Fruit fly (Drosophila melanogaster) whole organism, adult: ENCODE results near the gene sunz.

ENCODE experiments used
- CG11617 ChIP-seq: fragments of 200-800 bp; sonication (Bioruptor generic); optimal IDR thresholded peaks from 2 replicates; lab custom pipeline; 2017; ENCODE audit warnings: mild to moderate bottlenecking, missing biosample characterization, missing genetic modification reagents, missing genetic modification characterization
- CG12768 ChIP-seq: fragments of 200-800 bp; sonication (Bioruptor generic); optimal IDR thresholded peaks from 2 replicates; lab custom pipeline; 2017; ENCODE audit warnings: missing biosample characterization, missing genetic modification characterization, mild to moderate bottlenecking, moderate library complexity, missing genetic modification reagents
- CG14711 ChIP-seq: fragments of 200-800 bp; sonication (Bioruptor generic); optimal IDR thresholded peaks from 2 replicates; lab custom pipeline; 2018; ENCODE audit warnings: missing biosample characterization, mild to moderate bottlenecking, missing genetic modification characterization, moderate library complexity
- CG1620 ChIP-seq: fragments of 200-800 bp; sonication (Bioruptor generic); optimal IDR thresholded peaks from 2 replicates; lab custom pipeline; 2016; ENCODE audit warnings: missing biosample characterization, missing genetic modification characterization
- CG33017 ChIP-seq: fragments of 200-800 bp; sonication (Bioruptor generic); optimal IDR thresholded peaks from 2 replicates; lab custom pipeline; 2018; ENCODE audit warnings: missing biosample characterization, mild to moderate bottlenecking, missing genetic modification characterization, moderate library complexity
- CG5204 ChIP-seq: fragments of 200-800 bp; sonication (Bioruptor generic); optimal IDR thresholded peaks from 2 replicates; lab custom pipeline; 2016; ENCODE audit warnings: missing biosample characterization, missing genetic modification characterization
- CG7045 ChIP-seq: fragments of 200-800 bp; sonication (Bioruptor generic); optimal IDR thresholded peaks from 2 replicates; lab custom pipeline; 2017; ENCODE audit warnings: missing biosample characterization, mild to moderate bottlenecking, missing genetic modification characterization
- CG7101 ChIP-seq: fragments of 200-800 bp; sonication (Bioruptor generic); optimal IDR thresholded peaks from 2 replicates; lab custom pipeline; 2018; ENCODE audit warnings: missing biosample characterization, mild to moderate bottlenecking, missing genetic modification characterization, moderate library complexity
- Clk ChIP-seq: fragments of 200-800 bp; sonication (Bioruptor generic); optimal IDR thresholded peaks from 2 replicates; lab custom pipeline; 2017; ENCODE audit warnings: missing biosample characterization, missing genetic modification characterization
- Crg-1 ChIP-seq: fragments of 200-800 bp; sonication (Bioruptor generic); optimal IDR thresholded peaks from 2 replicates; lab custom pipeline; 2016; ENCODE audit warnings: missing biosample characterization, missing genetic modification characterization
- Hr96 ChIP-seq: fragments of 200-800 bp; sonication (Bioruptor generic); optimal IDR thresholded peaks from 2 replicates; lab custom pipeline; 2016; ENCODE audit warnings: missing biosample characterization, missing genetic modification characterization
- Mnt ChIP-seq: fragments of 200-800 bp; sonication (Bioruptor generic); optimal IDR thresholded peaks from 2 replicates; lab custom pipeline; 2016; ENCODE audit warnings: missing biosample characterization, mild to moderate bottlenecking, missing genetic modification characterization
- bab1 ChIP-seq: fragments of 200-800 bp; sonication (Bioruptor generic); optimal IDR thresholded peaks from 3 replicates; lab custom pipeline; 2019; ENCODE audit warnings: missing biosample characterization, mild to moderate bottlenecking, missing genetic modification characterization, moderate library complexity
- cic ChIP-seq: fragments of 200-800 bp; sonication (Bioruptor generic); optimal IDR thresholded peaks from 2 replicates; lab custom pipeline; 2017; ENCODE audit warnings: missing biosample characterization, mild to moderate bottlenecking, missing genetic modification characterization, moderate library complexity
- cnc ChIP-seq, 2 experiments: fragments of >200 bp; optimal IDR thresholded peaks; 2 replicates each; lab custom pipeline; 2017
- kay ChIP-seq: fragments of 200-800 bp; sonication (Bioruptor generic); peaks from one replicate; lab custom pipeline; 2016; ENCODE audit warnings: missing biosample characterization, missing genetic modification characterization, borderline replicate concordance
- ovo ChIP-seq: fragments of 200-800 bp; sonication (Bioruptor generic); optimal IDR thresholded peaks from 2 replicates; lab custom pipeline; 2016; ENCODE audit warnings: missing biosample characterization, missing genetic modification characterization
- pad ChIP-seq: fragments of 200-800 bp; sonication (Bioruptor generic); optimal IDR thresholded peaks from 3 replicates; lab custom pipeline; 2017; ENCODE audit warnings: missing biosample characterization, missing genetic modification characterization, mild to moderate bottlenecking, moderate library complexity, missing genetic modification reagents
- tj ChIP-seq: fragments of 200-800 bp; sonication (Bioruptor generic); optimal IDR thresholded peaks from 3 replicates; lab custom pipeline; 2017; ENCODE audit warnings: missing biosample characterization, mild to moderate bottlenecking, missing genetic modification characterization, moderate library complexity
- toe ChIP-seq: fragments of 200-800 bp; sonication (Bioruptor generic); optimal IDR thresholded peaks from 2 replicates; lab custom pipeline; 2016; ENCODE audit warnings: missing biosample characterization, missing genetic modification characterization

Gene sunz

DNA sequence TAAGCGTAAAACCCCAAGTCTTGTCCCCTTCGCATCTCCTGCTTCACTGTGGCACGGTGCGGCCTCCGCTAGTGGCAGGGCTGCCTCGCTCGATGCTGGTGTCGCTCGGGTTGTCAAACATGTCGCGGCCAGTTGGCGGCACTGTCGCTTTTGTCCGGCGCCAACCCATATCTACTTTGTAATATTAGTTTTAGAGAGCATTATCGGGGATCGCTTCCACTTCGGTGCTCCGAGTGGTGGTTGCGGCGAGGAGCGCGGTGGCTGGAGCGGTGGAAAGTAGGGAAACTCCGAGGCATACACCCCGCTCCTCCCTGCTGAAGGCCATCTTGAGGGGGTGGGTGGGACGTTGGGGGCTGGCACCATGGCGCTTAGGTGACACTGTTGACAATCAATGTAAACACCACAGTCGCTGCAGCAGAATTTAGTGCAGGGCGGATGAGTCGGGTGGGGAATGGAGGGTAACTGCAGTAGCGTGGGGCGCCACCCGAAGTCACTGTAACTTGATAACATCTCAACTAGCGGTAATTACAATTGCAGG lies 35.2 kb downstream of the sunz start:
- TF ChIP-seq CG33017 (tag; lab: Kevin White, UChicago): no peak
- no peak for TF ChIP-seq Hr96
- no peak for TF ChIP-seq CG12768 (GFP tag; lab: Kevin White, UChicago)
- TF ChIP-seq CG7045: no peak
- TF ChIP-seq CG1620 (GFP tag; lab: Kevin White, UChicago): no peak
- no peak for TF ChIP-seq ovo (GFP tag; lab: Kevin White, UChicago)
- TF ChIP-seq CG14711: no peak
- TF ChIP-seq CG11617: no peak
- no peak for TF ChIP-seq pad (GFP tag; lab: Kevin White, UChicago)

DNA sequence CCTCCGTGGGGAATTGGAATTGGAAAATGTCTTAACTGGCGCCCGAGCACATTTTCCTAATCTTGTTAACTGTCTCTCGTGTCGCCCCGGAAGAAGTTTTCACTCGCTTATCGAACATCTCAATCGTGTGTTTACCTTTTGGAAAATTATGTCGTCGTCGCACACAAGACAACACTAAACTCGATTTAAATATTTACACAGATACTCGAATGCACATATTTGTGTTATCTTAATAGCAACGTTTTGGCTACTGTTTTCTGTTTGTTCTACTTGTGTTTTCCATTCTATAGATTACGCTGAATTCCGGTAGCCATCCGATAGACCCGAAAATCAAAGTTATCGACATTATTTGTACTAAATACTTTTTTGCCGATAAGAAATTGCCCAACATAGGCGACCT lies 37.3 kb downstream of the sunz start:
- TF ChIP-seq CG5204 (GFP tag; lab: Kevin White, UChicago) (no peak), Crg-1 (GFP tag; lab: Kevin White, UChicago) (no peak), ovo (GFP tag; lab: Kevin White, UChicago) (no peak), CG11617 (no peak), cic (GFP tag; lab: Kevin White, UChicago) (no peak), Mnt (GFP tag; lab: Kevin White, UChicago) (no peak), CG14711 (no peak), pad (GFP tag; lab: Kevin White, UChicago) (no peak)

DNA sequence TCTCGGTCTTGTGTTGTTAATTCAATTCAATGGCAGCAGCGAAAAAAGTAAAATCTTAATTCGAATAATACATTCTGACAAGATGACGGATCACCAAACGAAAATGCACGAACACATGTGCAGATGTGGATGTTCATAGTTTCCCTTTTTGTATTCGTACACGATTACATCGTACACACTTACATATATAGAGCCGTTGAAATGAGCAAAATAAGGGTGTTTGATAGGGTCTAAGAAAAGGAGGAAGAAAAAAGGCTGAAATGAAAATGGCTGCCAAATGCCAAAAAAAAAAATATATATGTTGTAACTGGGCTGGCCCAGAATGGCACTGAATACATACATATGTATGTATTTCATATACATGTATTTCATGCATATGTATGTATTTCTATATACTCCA lies 38.3 kb downstream of the sunz start:
- TF ChIP-seq Hr96: no peak
- TF ChIP-seq Crg-1 (GFP tag; lab: Kevin White, UChicago): no peak
- no peak for TF ChIP-seq cnc (optimal IDR thresholded peaks at IDR 0.05; lab: Kevin White, UChicago)
- no peak for TF ChIP-seq CG7101
- TF ChIP-seq CG5204 (GFP tag; lab: Kevin White, UChicago): no peak
- TF ChIP-seq Mnt (GFP tag; lab: Kevin White, UChicago): no peak
- TF ChIP-seq CG14711: no peak
- no peak for TF ChIP-seq Clk (GFP tag; lab: Kevin White, UChicago)
- no peak for TF ChIP-seq cic (GFP tag; lab: Kevin White, UChicago)
- no peak for TF ChIP-seq CG7045
- TF ChIP-seq CG12768 (GFP tag; lab: Kevin White, UChicago): no peak
- TF ChIP-seq toe (GFP tag; lab: Kevin White, UChicago): no peak
- no peak for TF ChIP-seq ovo (GFP tag; lab: Kevin White, UChicago)
- no peak for TF ChIP-seq bab1 (GFP tag; lab: Kevin White, UChicago)
- TF ChIP-seq kay (GFP tag; lab: Kevin White, UChicago): no peak
- TF ChIP-seq tj (GFP tag; lab: Kevin White, UChicago): no peak

dm6 chr3R:6672303-6673007 lies 42.5 kb downstream of the sunz start:
- TF ChIP-seq CG5204 (GFP tag; lab: Kevin White, UChicago) (no peak), Clk (GFP tag; lab: Kevin White, UChicago) (no peak), toe (GFP tag; lab: Kevin White, UChicago) (no peak), Mnt (GFP tag; lab: Kevin White, UChicago) (no peak), CG7045 (no peak), tj (GFP tag; lab: Kevin White, UChicago) (no peak), CG12768 (GFP tag; lab: Kevin White, UChicago) (no peak), Hr96 (no peak), cnc (optimal IDR thresholded peaks at IDR 0.05; lab: Kevin White, UChicago) (no peak), cic (GFP tag; lab: Kevin White, UChicago) (no peak), CG33017 (tag; lab: Kevin White, UChicago) (no peak), CG7101 (no peak), Crg-1 (GFP tag; lab: Kevin White, UChicago) (no peak), CG1620 (GFP tag; lab: Kevin White, UChicago) (no peak)

dm6 chr3R:6674548-6674947 lies 44.6 kb downstream of the sunz start:
- TF ChIP-seq CG7101 (no peak), cic (GFP tag; lab: Kevin White, UChicago) (no peak), tj (GFP tag; lab: Kevin White, UChicago) (no peak), Clk (GFP tag; lab: Kevin White, UChicago) (no peak), CG7045 (no peak), CG14711 (no peak), CG1620 (GFP tag; lab: Kevin White, UChicago) (no peak), CG11617 (no peak), Crg-1 (GFP tag; lab: Kevin White, UChicago) (no peak), pad (GFP tag; lab: Kevin White, UChicago) (no peak)

dm6 chr3R:6678480-6678879 lies 48.5 kb downstream of the sunz start, which contains the start of gene lab:
lab (minus strand) TSS chr3R:6678590.
- TF ChIP-seq CG5204 (GFP tag; lab: Kevin White, UChicago): no peak
- TF ChIP-seq CG11617: no peak
- TF ChIP-seq CG7101: no peak
- TF ChIP-seq Crg-1 (GFP tag; lab: Kevin White, UChicago): no peak
- no peak for TF ChIP-seq Clk (GFP tag; lab: Kevin White, UChicago)
- no peak for TF ChIP-seq CG12768 (GFP tag; lab: Kevin White, UChicago)
- no peak for TF ChIP-seq CG1620 (GFP tag; lab: Kevin White, UChicago)
- TF ChIP-seq CG33017 (tag; lab: Kevin White, UChicago): no peak
- TF ChIP-seq tj (GFP tag; lab: Kevin White, UChicago): no peak
- no peak for TF ChIP-seq Mnt (GFP tag; lab: Kevin White, UChicago)
- TF ChIP-seq toe (GFP tag; lab: Kevin White, UChicago): no peak
- TF ChIP-seq kay (GFP tag; lab: Kevin White, UChicago): no peak
- TF ChIP-seq cnc (optimal IDR thresholded peaks at IDR 0.05; lab: Kevin White, UChicago): no peak
